Fruit fly (Drosophila melanogaster): Measurements from ENCODE around the gene CG42331.

Gene CG42331

DNA sequence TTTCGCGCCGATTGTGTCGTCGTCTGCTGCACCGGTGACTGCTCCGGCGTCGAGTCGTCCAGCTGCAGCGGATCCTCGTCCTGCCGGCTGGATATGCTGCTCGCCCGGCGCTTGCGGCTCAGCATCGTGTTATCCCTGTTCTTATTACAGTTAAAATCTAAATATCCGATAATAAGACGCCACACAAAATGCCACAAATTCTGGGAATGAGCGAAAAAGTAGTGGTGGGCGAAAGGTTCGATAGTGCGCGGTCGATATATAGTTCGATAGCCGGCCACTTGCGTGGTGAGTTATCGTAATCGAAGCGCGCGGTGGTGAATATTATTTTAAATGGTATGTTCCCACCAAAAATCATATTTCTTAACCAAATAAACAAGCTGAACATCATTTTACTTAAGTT is 33.1 kb downstream of the CG42331 start, which contains the start of gene polybromo (continued):
- TF ChIP-seq CG8290 (GFP tag; optimal IDR thresholded peaks at IDR 0.05) (no peak), CG8290 (tag; optimal IDR thresholded peaks at IDR 0.05) (no peak), bab2 (GFP tag; optimal IDR thresholded peaks at IDR 0.05) (no peak), CG10979 (tag; optimal IDR thresholded peaks at IDR 0.05) (no peak), CG8765 (GFP tag; IDR thresholded peaks at IDR 0.05) (no peak), sim (GFP tag; IDR thresholded peaks at IDR 0.05) (no peak), sug (tag; optimal IDR thresholded peaks at IDR 0.05) (no peak), toy (GFP tag; IDR thresholded peaks at IDR 0.05) (no peak), az2 (GFP tag; optimal IDR thresholded peaks at IDR 0.05) (no peak), CG31365 (tag; optimal IDR thresholded peaks at IDR 0.05) (no peak), croc (GFP tag; conservative IDR thresholded peaks at IDR 0.05) (no peak), CG4820 (GFP tag; optimal IDR thresholded peaks at IDR 0.05) (no peak), CG8359 (GFP tag; optimal IDR thresholded peaks at IDR 0.05; ENCODE audit: borderline replicate concordance) (no peak), fd96Cb (tag; optimal IDR thresholded peaks at IDR 0.05) (no peak), grn (GFP tag; optimal IDR thresholded peaks at IDR 0.05) (no peak), MTF-1 (GFP tag; optimal IDR thresholded peaks at IDR 0.05; ENCODE audit: borderline replicate concordance) (no peak), onecut (GFP tag; IDR thresholded peaks at IDR 0.05) (no peak), Sox102F (GFP tag; optimal IDR thresholded peaks at IDR 0.05) (no peak), CG12299 (tag; optimal IDR thresholded peaks at IDR 0.05) (no peak), kay (GFP tag; optimal IDR thresholded peaks at IDR 0.05) (no peak), CkIIα-i1 (GFP tag; IDR thresholded peaks at IDR 0.05) (no peak), cwo (GFP tag; optimal IDR thresholded peaks at IDR 0.05) (no peak), CG11093 (GFP tag; IDR thresholded peaks at IDR 0.05) (no peak), CG30431 (GFP tag; optimal IDR thresholded peaks at IDR 0.05) (no peak), Ptx1 (GFP tag; IDR thresholded peaks at IDR 0.05) (no peak), CG8944 (GFP tag; optimal IDR thresholded peaks at IDR 0.05) (no peak), klu (GFP tag; IDR thresholded peaks at IDR 0.05) (no peak), fd3F (GFP tag; optimal IDR thresholded peaks at IDR 0.05) (no peak), tup (GFP tag; optimal IDR thresholded peaks at IDR 0.05) (no peak), dati (GFP tag; IDR thresholded peaks at IDR 0.05) (no peak), Dfd (GFP tag; optimal IDR thresholded peaks at IDR 0.05) (no peak), Hr3 (GFP tag; optimal IDR thresholded peaks at IDR 0.05) (no peak), ham (GFP tag; IDR thresholded peaks at IDR 0.05) (no peak), fu2 (GFP tag; optimal IDR thresholded peaks at IDR 0.05) (no peak), hkb (optimal IDR thresholded peaks at IDR 0.05) (no peak), hkb (GFP tag; IDR thresholded peaks at IDR 0.05) (no peak), Xbp1 (GFP tag; optimal IDR thresholded peaks at IDR 0.05) (no peak), CG18262 (tag; optimal IDR thresholded peaks at IDR 0.05) (no peak), pan (optimal IDR thresholded peaks at IDR 0.05) (no peak), pan (GFP tag; optimal IDR thresholded peaks at IDR 0.05 in 1 of 2, IDR thresholded peaks at IDR 0.05 in 1 of 2) (no peak), CG33557 (GFP tag; optimal IDR thresholded peaks at IDR 0.05) (no peak), CG2678 (tag; optimal IDR thresholded peaks at IDR 0.05) (no peak), p53 (GFP tag; optimal IDR thresholded peaks at IDR 0.05) (no peak), Hr51 (GFP tag; optimal IDR thresholded peaks at IDR 0.05) (no peak), CG8478 (optimal IDR thresholded peaks at IDR 0.05) (no peak), CG14965 (GFP tag; optimal IDR thresholded peaks at IDR 0.05; ENCODE audit: borderline replicate concordance) (no peak), Med (GFP tag) (peak; percentile 85), Drgx (GFP tag; IDR thresholded peaks at IDR 0.05) (no peak), CG1024 (GFP tag; IDR thresholded peaks at IDR 0.05) (no peak), CG17359 (tag; optimal IDR thresholded peaks at IDR 0.05) (no peak), ash1 (GFP tag; optimal IDR thresholded peaks at IDR 0.05) (no peak), CG10274 (GFP tag; optimal IDR thresholded peaks at IDR 0.05) (no peak), lilli (GFP tag; optimal IDR thresholded peaks at IDR 0.05) (peak; percentile 10), CG3407 (GFP tag; optimal IDR thresholded peaks at IDR 0.05) (no peak)
